Worm (Caenorhabditis elegans): ENCODE data around the gene F15E6.6.

F15E6.6 gene

DNA sequence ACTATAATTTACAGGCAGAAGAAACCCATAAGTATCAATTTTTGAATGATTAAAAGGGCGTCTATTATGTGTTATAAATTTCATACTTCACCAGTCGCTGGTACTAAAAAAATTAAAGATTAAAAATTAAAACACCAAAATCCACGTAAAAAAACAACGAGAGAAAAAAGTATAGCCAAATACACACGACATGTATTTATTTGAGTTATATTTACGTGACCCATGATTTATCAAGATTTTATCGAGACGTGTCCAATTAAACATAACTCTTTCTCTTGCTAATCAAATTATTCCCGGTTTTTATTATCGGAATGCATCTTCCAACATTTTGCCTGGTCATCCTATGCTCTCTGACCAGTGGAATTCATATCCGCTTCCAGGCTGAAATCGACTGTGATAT, 16.6 kb downstream of the F15E6.6 start, which contains the start of gene F36A4.4:
TSS of gene F36A4.4 (plus strand) at position 301 of the 400 bp plus-strand sequence.
- TF ChIP-seq egl-27 (tag; optimal IDR thresholded peaks at IDR 0.05): no peak
- TF ChIP-seq hlh-30 (tag; optimal IDR thresholded peaks at IDR 0.05; ENCODE audit: insufficient read depth): no peak
- no peak for TF ChIP-seq dve-1 (tag; optimal IDR thresholded peaks at IDR 0.05; ENCODE audit: insufficient read depth)
- TF ChIP-seq dmd-9 (GFP tag; IDR thresholded peaks at IDR 0.05): no peak
- no peak for TF ChIP-seq lim-7 (GFP tag; IDR thresholded peaks at IDR 0.05)
- no peak for TF ChIP-seq duxl-1 (tag; optimal IDR thresholded peaks at IDR 0.05; ENCODE audit: poor library complexity)

ce11 chrIV:4265951-4266350, 18.0 kb downstream of the F15E6.6 start:
- TF ChIP-seq F10B5.3 (tag; optimal IDR thresholded peaks at IDR 0.05): no peak
- no peak for TF ChIP-seq spr-1 (tag; optimal IDR thresholded peaks at IDR 0.05)
- TF ChIP-seq R02D3.7 (tag; optimal IDR thresholded peaks at IDR 0.05): no peak
- TF ChIP-seq ceh-28 (tag; optimal IDR thresholded peaks at IDR 0.05): no peak
- no peak for TF ChIP-seq zip-11 (GFP tag; IDR thresholded peaks at IDR 0.05)
- no peak for TF ChIP-seq ctbp-1 (GFP tag; IDR thresholded peaks at IDR 0.05)
- peak; percentile 60; the same call in 1 of the 2 replicates for TF ChIP-seq set-16 (GFP tag; IDR thresholded peaks at IDR 0.05)
- TF ChIP-seq T26A8.4 (GFP tag; IDR thresholded peaks at IDR 0.05): no peak
- no peak for TF ChIP-seq sdz-12 (GFP tag; optimal IDR thresholded peaks at IDR 0.05)
- TF ChIP-seq duxl-1 (tag; optimal IDR thresholded peaks at IDR 0.05; ENCODE audit: poor library complexity): no peak
- TF ChIP-seq php-3 (GFP tag; IDR thresholded peaks at IDR 0.05): no peak
- 0 out of 2 replicates have a peak, but pooled peaks have one; percentile 35 for TF ChIP-seq dmd-8 (GFP tag; IDR thresholded peaks at IDR 0.05)

- no peak for TF ChIP-seq php-3 (GFP tag; IDR thresholded peaks at IDR 0.05)
- TF ChIP-seq nhr-111 (GFP tag; optimal IDR thresholded peaks at IDR 0.05): no peak
- TF ChIP-seq nhr-76 (tag; optimal IDR thresholded peaks at IDR 0.05): no peak
- no peak for TF ChIP-seq egl-43 (GFP tag; IDR thresholded peaks at IDR 0.05)
- no peak for TF ChIP-seq lin-13 (GFP tag; optimal IDR thresholded peaks at IDR 0.05)
- TF ChIP-seq zip-11 (GFP tag; IDR thresholded peaks at IDR 0.05): no peak
- TF ChIP-seq zip-2 (tag; optimal IDR thresholded peaks at IDR 0.05): no peak
- no peak for TF ChIP-seq hif-1 (tag; optimal IDR thresholded peaks at IDR 0.05)
- TF ChIP-seq ztf-7 (tag; optimal IDR thresholded peaks at IDR 0.05): no peak
- no peak for TF ChIP-seq unc-62 (GFP tag; optimal IDR thresholded peaks at IDR 0.05 in 1 of 2)
- TF ChIP-seq unc-62 (tag; optimal IDR thresholded peaks at IDR 0.05): no peak
- TF ChIP-seq daf-16 (GFP tag; optimal IDR thresholded peaks at IDR 0.05): no peak
- no peak for TF ChIP-seq daf-16 (tag; optimal IDR thresholded peaks at IDR 0.05)
- no peak for TF ChIP-seq daf-19 (GFP tag; conservative IDR thresholded peaks at IDR 0.05)
- TF ChIP-seq D1046.2 (GFP tag; IDR thresholded peaks at IDR 0.05): no peak
- TF ChIP-seq nhr-41 (GFP tag; IDR thresholded peaks at IDR 0.05): no peak
- no peak for TF ChIP-seq duxl-1 (tag; optimal IDR thresholded peaks at IDR 0.05; ENCODE audit: poor library complexity)
- TF ChIP-seq attf-4 (tag; optimal IDR thresholded peaks at IDR 0.05): no peak
- TF ChIP-seq F10B5.3 (tag; optimal IDR thresholded peaks at IDR 0.05): no peak
- no peak for TF ChIP-seq hmg-1.1 (GFP tag; IDR thresholded peaks at IDR 0.05)
- no peak for TF ChIP-seq mdl-1 (tag; optimal IDR thresholded peaks at IDR 0.05)
- no peak for TF ChIP-seq pha-4 (GFP tag; IDR thresholded peaks at IDR 0.05)
- no peak for TF ChIP-seq pha-4 (tag; optimal IDR thresholded peaks at IDR 0.05)
These were observed 18.7 kb downstream of the F15E6.6 start, which contains the start of gene F36A4.5 for ce11 chrIV:4265224-4265623. Gene F36A4.5 (plus strand): TSS chrIV:4265524.

- no peak for TF ChIP-seq pqm-1 (tag; optimal IDR thresholded peaks at IDR 0.05)
- peak; percentile 98 for TF ChIP-seq set-16 (GFP tag; IDR thresholded peaks at IDR 0.05)
- TF ChIP-seq pha-4 (GFP tag; IDR thresholded peaks at IDR 0.05): peak; percentile 55; the same call in 1 of the 2 replicates
- TF ChIP-seq pha-4 (tag; optimal IDR thresholded peaks at IDR 0.05): no peak
- 0 out of 2 replicates have a peak, but pooled peaks have one; percentile 24 for TF ChIP-seq php-3 (GFP tag; IDR thresholded peaks at IDR 0.05)
These were observed 19.3 kb downstream of the F15E6.6 start for ce11 chrIV:4264649-4265048.

Measured in whole organism, L4 larva.